Fruit fly (Drosophila melanogaster) whole organism, wandering third instar larva: ENCODE data around the gene CG10512.

Source experiments
- Abd-B ChIP-seq: fragments of >200 bp; optimal IDR thresholded peaks from 2 replicates; lab custom pipeline; 2017; ENCODE audit warnings: missing biosample characterization, missing genetic modification characterization
- CG32264 ChIP-seq: fragments of 200-800 bp; sonication (Bioruptor generic); optimal IDR thresholded peaks from 2 replicates; lab custom pipeline; 2016; ENCODE audit warnings: missing biosample characterization, missing genetic modification characterization
- CG9705 ChIP-seq: fragments of 200-800 bp; sonication (Bioruptor generic); optimal IDR thresholded peaks from 2 replicates; lab custom pipeline; 2018; ENCODE audit warnings: missing biosample characterization, mild to moderate bottlenecking, missing genetic modification characterization
- CrebA ChIP-seq: fragments of 200-800 bp; sonication (Bioruptor generic); optimal IDR thresholded peaks from 2 replicates; lab custom pipeline; 2016; ENCODE audit warnings: missing biosample characterization, mild to moderate bottlenecking, missing genetic modification characterization, borderline replicate concordance
- Dfd ChIP-seq: fragments of >200 bp; optimal IDR thresholded peaks from 2 replicates; lab custom pipeline; 2017; ENCODE audit warnings: missing biosample characterization, missing genetic modification characterization
- Dif ChIP-seq: fragments of 200-275, 200-300 bp; sonication (Bioruptor generic); optimal IDR thresholded peaks from 2 replicates; lab custom pipeline; 2018; ENCODE audit warnings: missing biosample characterization, missing genetic modification characterization; ENCODE audit not compliant: partially characterized antibody
- GATAd ChIP-seq: sonication (Bioruptor generic); optimal IDR thresholded peaks from 2 replicates; lab custom pipeline; 2016; ENCODE audit warnings: missing biosample characterization, missing genetic modification characterization
- HLH106 ChIP-seq: fragments of 200-800 bp; optimal IDR thresholded peaks from 3 replicates; lab custom pipeline; 2019; ENCODE audit warnings: missing biosample characterization, mild to moderate bottlenecking, missing genetic modification characterization, moderate library complexity
- Hnf4 ChIP-seq: fragments of 200-800 bp; sonication (Bioruptor generic); optimal IDR thresholded peaks from 2 replicates; lab custom pipeline; 2016; ENCODE audit warnings: missing biosample characterization, mild to moderate bottlenecking, missing genetic modification characterization
- Hr78 ChIP-seq: fragments of >200 bp; optimal IDR thresholded peaks from 2 replicates; lab custom pipeline; 2017; ENCODE audit warnings: missing biosample characterization, missing genetic modification characterization
- Hr83 ChIP-seq: fragments of 200-300 bp; sonication (Bioruptor generic); optimal IDR thresholded peaks from 2 replicates; lab custom pipeline; 2016; ENCODE audit warnings: missing biosample characterization, mild to moderate bottlenecking, missing genetic modification characterization, moderate library complexity; ENCODE audit not compliant: poor library complexity, severe bottlenecking
- Jra ChIP-seq: sonication (Bioruptor generic); optimal IDR thresholded peaks from 2 replicates; lab custom pipeline; 2016; ENCODE audit warnings: missing biosample characterization, missing genetic modification characterization
- Mio ChIP-seq: sonication (Bioruptor generic); optimal IDR thresholded peaks from 2 replicates; lab custom pipeline; 2016; ENCODE audit warnings: missing biosample characterization, missing genetic modification characterization
- Myc ChIP-seq: fragments of >200 bp; optimal IDR thresholded peaks from 2 replicates; lab custom pipeline; 2017
- N ChIP-seq: fragments of >200 bp; optimal IDR thresholded peaks from 2 replicates; lab custom pipeline; 2018; ENCODE audit warnings: missing biosample characterization, missing external identifiers, missing genetic modification characterization
- OdsH ChIP-seq: fragments of 200-800 bp; sonication (Bioruptor generic); optimal IDR thresholded peaks from 2 replicates; lab custom pipeline; 2016; ENCODE audit warnings: missing biosample characterization, mild to moderate bottlenecking, missing genetic modification characterization
- Rel ChIP-seq, 2 experiments: fragments of 200-800 bp; sonication (Bioruptor generic) in 1 of 2; optimal IDR thresholded peaks; 2 replicates in 1 of 2; 3 replicates in 1 of 2; lab custom pipeline; 2016 to 2019; ENCODE audit warnings: mild to moderate bottlenecking in 2 of 2, missing biosample characterization in 2 of 2, missing genetic modification characterization in 2 of 2, moderate library complexity in 1 of 2
- Sp1 ChIP-seq: fragments of 200-800 bp; sonication (Bioruptor generic); optimal IDR thresholded peaks from 3 replicates; lab custom pipeline; 2019; ENCODE audit warnings: missing biosample characterization, mild to moderate bottlenecking, missing genetic modification characterization, moderate library complexity
- Vsx2 ChIP-seq: fragments of 200-300, 225-300 bp; sonication (Bioruptor generic); optimal IDR thresholded peaks from 2 replicates; lab custom pipeline; 2018; ENCODE audit warnings: missing biosample characterization, missing genetic modification characterization; ENCODE audit not compliant: partially characterized antibody
- br ChIP-seq: fragments of 200-800 bp; sonication (Bioruptor generic); optimal IDR thresholded peaks from 2 replicates; lab custom pipeline; 2016; ENCODE audit warnings: missing biosample characterization, missing genetic modification characterization
- brk ChIP-seq: fragments of 200-800 bp; sonication (Bioruptor generic); optimal IDR thresholded peaks from 2 replicates; lab custom pipeline; 2016; ENCODE audit warnings: missing biosample characterization, mild to moderate bottlenecking, missing genetic modification characterization
- dmrt93B ChIP-seq: fragments of 200-800 bp; sonication (Bioruptor generic); optimal IDR thresholded peaks from 2 replicates; lab custom pipeline; 2018; ENCODE audit warnings: missing biosample characterization, mild to moderate bottlenecking, missing genetic modification characterization
- dsf ChIP-seq: sonication (Bioruptor generic); optimal IDR thresholded peaks from 2 replicates; lab custom pipeline; 2016; ENCODE audit warnings: missing biosample characterization, missing genetic modification characterization, borderline replicate concordance
- ey ChIP-seq: fragments of 200-800 bp; sonication (Bioruptor generic); optimal IDR thresholded peaks from 2 replicates; lab custom pipeline; 2016; ENCODE audit warnings: missing biosample characterization, missing genetic modification characterization
- foxo ChIP-seq, 2 experiments: fragments of 200-800 bp; sonication (Bioruptor generic); optimal IDR thresholded peaks; 2 replicates in 1 of 2; 3 replicates in 1 of 2; lab custom pipeline; 2016 to 2017; ENCODE audit warnings: missing biosample characterization in 2 of 2, missing genetic modification characterization in 2 of 2
- fru ChIP-seq: fragments of 200-800 bp; sonication (Bioruptor generic); optimal IDR thresholded peaks from 3 replicates; lab custom pipeline; 2016; ENCODE audit warnings: missing biosample characterization, mild to moderate bottlenecking, missing genetic modification characterization
- h ChIP-seq: fragments of 200-800 bp; sonication (Bioruptor generic); optimal IDR thresholded peaks from 3 replicates; lab custom pipeline; 2016; ENCODE audit warnings: missing biosample characterization, mild to moderate bottlenecking, missing genetic modification characterization
- lola ChIP-seq: fragments of >200 bp; optimal IDR thresholded peaks from 2 replicates; lab custom pipeline; 2017; ENCODE audit warnings: missing biosample characterization, missing genetic modification characterization
- pan ChIP-seq: fragments of >200 bp; optimal IDR thresholded peaks from 2 replicates; lab custom pipeline; 2017
- rgr ChIP-seq: fragments of 200-800 bp; sonication (Bioruptor generic); optimal IDR thresholded peaks from 3 replicates; lab custom pipeline; 2016; ENCODE audit warnings: missing biosample characterization, mild to moderate bottlenecking, missing genetic modification characterization
- sage ChIP-seq: fragments of 200-800 bp; sonication (Bioruptor generic); optimal IDR thresholded peaks from 2 replicates; lab custom pipeline; 2016; ENCODE audit warnings: missing biosample characterization, mild to moderate bottlenecking, missing genetic modification characterization
- sv ChIP-seq: fragments of 200-800 bp; sonication (Bioruptor generic); optimal IDR thresholded peaks from 3 replicates; lab custom pipeline; 2016; ENCODE audit warnings: missing biosample characterization, missing genetic modification characterization
- tai ChIP-seq: sonication (Bioruptor generic); optimal IDR thresholded peaks from 2 replicates; lab custom pipeline; 2016; ENCODE audit warnings: missing biosample characterization, missing genetic modification characterization
- usp ChIP-seq: fragments of >200 bp; optimal IDR thresholded peaks from 2 replicates; lab custom pipeline; 2017; ENCODE audit warnings: missing biosample characterization, missing genetic modification characterization
- woc ChIP-seq: sonication (Bioruptor generic); optimal IDR thresholded peaks from 2 replicates; lab custom pipeline; 2016; ENCODE audit warnings: missing biosample characterization, mild to moderate bottlenecking, missing genetic modification characterization

CG10512 gene

DNA sequence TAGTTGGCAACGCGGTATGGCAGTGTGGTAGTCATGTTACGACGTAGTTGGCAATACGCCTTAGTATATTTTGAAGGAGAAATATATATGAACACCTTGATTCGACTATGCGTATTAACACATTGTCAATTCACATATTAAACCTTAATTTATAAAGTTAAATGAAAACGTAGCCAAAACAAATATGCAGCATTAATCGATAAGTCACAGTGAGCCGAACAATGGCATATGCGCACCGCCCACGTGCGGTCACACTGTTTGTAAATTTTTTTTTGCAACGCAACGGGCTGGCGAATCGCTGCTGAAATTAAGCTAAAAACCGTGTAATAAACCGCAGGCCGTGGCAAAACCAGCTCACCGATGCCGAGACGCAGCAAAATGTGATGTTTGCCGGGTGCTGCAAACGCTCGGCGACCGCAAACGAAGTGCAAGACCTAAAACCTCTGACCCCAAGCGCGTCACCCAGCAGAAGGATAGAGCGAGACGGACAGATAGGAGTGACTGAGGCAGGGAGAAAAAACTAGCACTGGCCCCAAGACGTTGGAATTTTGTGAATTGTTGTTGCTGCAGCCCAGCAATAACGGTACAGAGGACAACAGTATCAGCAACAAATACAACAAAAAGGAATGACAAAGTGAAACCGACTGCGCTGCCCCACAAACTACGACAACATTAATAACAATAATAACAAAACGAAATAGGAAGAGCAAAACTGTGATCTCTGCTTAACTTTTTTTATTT is 27.0 kb upstream of the CG10512 start:
- peak; percentile 5 for TF ChIP-seq Sp1 (GFP tag; lab: Kevin White, UChicago)
- TF ChIP-seq Myc (lab: Kevin White, UChicago): peak; percentile 84
- no peak for TF ChIP-seq woc (GFP tag; lab: Kevin White, UChicago)
- TF ChIP-seq br (GFP tag; lab: Kevin White, UChicago): peak; percentile 17
- no peak for TF ChIP-seq Vsx2 (GFP tag; lab: Kevin White, UChicago)
- no peak for TF ChIP-seq Rel (GFP tag; optimal IDR thresholded peaks at IDR 0.05; lab: Kevin White, UChicago)
- peak; percentile 79 for TF ChIP-seq Rel (tag; optimal IDR thresholded peaks at IDR 0.05; lab: Kevin White, UChicago)

DNA sequence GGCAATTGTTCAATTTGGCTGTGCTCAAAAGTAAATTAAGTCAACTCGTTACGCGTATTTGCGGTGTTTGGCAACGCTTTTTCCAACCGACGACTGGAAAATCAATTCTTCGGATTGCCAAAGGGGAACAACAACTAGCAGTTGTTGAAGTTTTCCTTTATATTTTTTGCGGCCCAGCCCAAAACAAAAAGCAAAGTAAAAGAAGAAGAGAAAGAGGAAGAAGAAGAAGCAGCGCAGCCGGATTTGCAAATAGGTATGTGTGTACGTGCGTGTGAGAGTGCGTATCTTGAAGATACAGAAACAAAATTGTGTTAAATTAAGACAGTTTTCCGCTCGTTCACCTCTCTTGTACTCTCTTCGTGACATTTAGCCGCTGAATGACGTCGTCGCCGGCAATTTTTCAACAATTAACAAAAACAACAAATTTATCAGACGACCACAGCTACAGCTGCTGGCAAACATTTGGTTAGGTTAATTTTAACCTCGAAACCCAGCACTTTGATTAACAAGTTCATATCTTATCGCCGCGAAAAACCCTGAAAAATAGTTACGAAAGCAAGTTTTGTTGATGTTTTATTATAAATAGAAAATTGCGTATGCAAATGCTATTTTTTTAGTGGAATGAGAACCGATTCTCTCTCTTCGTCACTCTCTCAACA is 26.3 kb upstream of the CG10512 start:
- TF ChIP-seq lola (GFP tag; lab: Kevin White, UChicago): no peak
- no peak for TF ChIP-seq Rel (GFP tag; optimal IDR thresholded peaks at IDR 0.05; lab: Kevin White, UChicago)
- TF ChIP-seq Rel (tag; optimal IDR thresholded peaks at IDR 0.05; lab: Kevin White, UChicago): no peak
- no peak for TF ChIP-seq CG32264 (GFP tag; lab: Kevin White, UChicago)
- TF ChIP-seq ey: no peak
- TF ChIP-seq Abd-B (GFP tag; lab: Kevin White, UChicago): no peak
- TF ChIP-seq dmrt93B (GFP tag; lab: Kevin White, UChicago): no peak
- no peak for TF ChIP-seq pan (lab: Kevin White, UChicago)
- no peak for TF ChIP-seq sage (GFP tag; lab: Kevin White, UChicago)
- no peak for TF ChIP-seq dsf (GFP tag; lab: Kevin White, UChicago)
- TF ChIP-seq Vsx2 (GFP tag; lab: Kevin White, UChicago): no peak
- TF ChIP-seq fru: no peak
- TF ChIP-seq rgr: no peak
- no peak for TF ChIP-seq HLH106
- TF ChIP-seq tai: no peak
- no peak for TF ChIP-seq usp
- no peak for TF ChIP-seq N
- TF ChIP-seq h (GFP tag; lab: Kevin White, UChicago): no peak

DNA sequence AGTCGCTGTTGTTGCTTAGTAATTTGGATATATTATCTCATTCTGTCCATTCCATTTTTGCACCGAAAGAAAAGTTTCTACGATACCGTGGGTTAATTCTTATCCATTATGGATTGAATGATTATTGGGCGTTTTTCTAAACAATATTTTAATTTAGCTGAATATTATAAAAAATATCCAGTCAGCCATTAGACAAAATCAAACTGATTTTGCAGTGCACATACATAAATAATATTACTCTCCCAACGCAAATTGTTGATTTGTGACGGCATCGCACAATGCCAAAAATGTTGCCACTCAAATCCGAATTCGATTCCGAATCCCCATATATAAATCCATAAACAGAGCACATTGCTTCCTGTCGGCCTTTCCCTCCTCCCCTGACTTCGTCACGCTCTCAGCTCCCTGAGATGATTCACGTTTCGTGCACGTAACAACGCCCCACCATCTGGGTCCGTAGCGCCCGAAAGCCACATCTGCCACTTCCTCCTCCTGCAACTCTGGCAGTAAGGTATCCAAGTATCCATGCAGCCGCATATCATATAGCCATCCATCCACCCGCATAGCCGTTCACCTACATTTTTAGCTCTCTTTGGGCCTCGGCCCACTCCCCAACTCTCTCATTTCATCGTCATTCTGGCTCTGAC is 25.7 kb upstream of the CG10512 start:
- peak; percentile 73 for TF ChIP-seq h (GFP tag; lab: Kevin White, UChicago)
- TF ChIP-seq woc (GFP tag; lab: Kevin White, UChicago): peak; percentile 31
- TF ChIP-seq brk (GFP tag; lab: Kevin White, UChicago): peak; percentile 38
- no peak for TF ChIP-seq Dif
- peak; percentile 62 for TF ChIP-seq fru
- TF ChIP-seq foxo (GFP tag; optimal IDR thresholded peaks at IDR 0.05; lab: Kevin White, UChicago): peak in 1 of 2 experiments; percentile 68
- TF ChIP-seq Mio (GFP tag; lab: Kevin White, UChicago): no peak
- peak; percentile 41 for TF ChIP-seq Sp1 (GFP tag; lab: Kevin White, UChicago)
- no peak for TF ChIP-seq tai
- TF ChIP-seq dmrt93B (GFP tag; lab: Kevin White, UChicago): peak; percentile 19
- no peak for TF ChIP-seq CG9705 (GFP tag; lab: Kevin White, UChicago)
- TF ChIP-seq Jra: no peak
- no peak for TF ChIP-seq Dfd (GFP tag; lab: Kevin White, UChicago)
- no peak for TF ChIP-seq Abd-B (GFP tag; lab: Kevin White, UChicago)
- TF ChIP-seq CrebA (GFP tag; lab: Kevin White, UChicago): no peak
- no peak for TF ChIP-seq lola (GFP tag; lab: Kevin White, UChicago)
- TF ChIP-seq pan (lab: Kevin White, UChicago): no peak
- peak; percentile 53 for TF ChIP-seq sv (GFP tag; lab: Kevin White, UChicago)
- no peak for TF ChIP-seq Hr83 (GFP tag; lab: Kevin White, UChicago)
- no peak for TF ChIP-seq GATAd (GFP tag; lab: Kevin White, UChicago)
- peak; percentile 64 for TF ChIP-seq HLH106
- TF ChIP-seq ey: peak; percentile 61
- TF ChIP-seq rgr: peak; percentile 77
- TF ChIP-seq br (GFP tag; lab: Kevin White, UChicago): peak; percentile 47
- no peak for TF ChIP-seq Hr78 (GFP tag; lab: Kevin White, UChicago)
- no peak for TF ChIP-seq sage (GFP tag; lab: Kevin White, UChicago)
- peak; percentile 66 for TF ChIP-seq OdsH (GFP tag; lab: Kevin White, UChicago)
- no peak for TF ChIP-seq Hnf4 (GFP tag; lab: Kevin White, UChicago)
